Worm (Caenorhabditis elegans) whole organism, L3 larva: Measurements from ENCODE around the gene cyp-34A7.

Experiments used
- R02D3.7 ChIP-seq: fragments of 150-350 bp; optimal IDR thresholded peaks from 2 replicates; lab custom pipeline; 2014; ENCODE audit warnings: missing biosample characterization, missing genetic modification characterization
- ama-1 ChIP-seq: fragments of 150-350 bp; optimal IDR thresholded peaks from 2 replicates; lab custom pipeline; 2018
- ceh-16 ChIP-seq: sonication (generic microtip); optimal IDR thresholded peaks from 2 replicates; lab custom pipeline; 2017; ENCODE audit warnings: missing biosample characterization, missing genetic modification characterization
- ceh-28 ChIP-seq: fragments of 150-350 bp; optimal IDR thresholded peaks from 2 replicates; lab custom pipeline; 2014; ENCODE audit warnings: missing biosample characterization, missing genetic modification reagents, missing genetic modification characterization
- ceh-9 ChIP-seq: sonication (generic microtip); optimal IDR thresholded peaks from 2 replicates; lab custom pipeline; 2018; ENCODE audit warnings: missing biosample characterization, missing genetic modification characterization
- daf-12 ChIP-seq: fragments of 150-350 bp; optimal IDR thresholded peaks from 2 replicates; lab custom pipeline; 2014; ENCODE audit warnings: missing biosample characterization, missing genetic modification reagents, missing genetic modification characterization
- egl-5 ChIP-seq: fragments of 150-350 bp; optimal IDR thresholded peaks from 2 replicates; lab custom pipeline; 2017; ENCODE audit warnings: missing biosample characterization, missing genetic modification reagents, missing genetic modification characterization, inconsistent platforms
- elt-1 ChIP-seq: fragments of 150-350 bp; optimal IDR thresholded peaks from 2 replicates; lab custom pipeline; 2014; ENCODE audit warnings: missing biosample characterization, missing genetic modification characterization
- elt-3 ChIP-seq, 3 experiments: fragments of 150-350 bp in 1 of 3; sonication (generic microtip) in 2 of 3; optimal IDR thresholded peaks; 2 replicates in 2 of 3; 4 replicates in 1 of 3; lab custom pipeline; 2014 to 2017; ENCODE audit warnings: missing biosample characterization in 3 of 3, missing genetic modification characterization in 3 of 3
- eor-1 ChIP-seq, 2 experiments: fragments of 150-350 bp; optimal IDR thresholded peaks; 2 replicates each; lab custom pipeline; 2014 to 2018; ENCODE audit warnings: missing biosample characterization in 2 of 2, missing genetic modification characterization in 2 of 2
- fkh-2 ChIP-seq: fragments of 150-350 bp; optimal IDR thresholded peaks from 2 replicates; lab custom pipeline; 2014; ENCODE audit warnings: missing biosample characterization, missing genetic modification reagents, missing genetic modification characterization
- fos-1 ChIP-seq: fragments of 150-350 bp; optimal IDR thresholded peaks from 2 replicates; lab custom pipeline; 2014; ENCODE audit warnings: missing biosample characterization, missing genetic modification characterization
- hmg-11 ChIP-seq: sonication (generic microtip); optimal IDR thresholded peaks from 2 replicates; lab custom pipeline; 2016; ENCODE audit warnings: missing genetic modification characterization, missing compliant biosample characterization
- lin-39 ChIP-seq: fragments of 150-350 bp; optimal IDR thresholded peaks from 2 replicates; lab custom pipeline; 2018; ENCODE audit warnings: missing biosample characterization, missing genetic modification reagents, missing genetic modification characterization
- mml-1 ChIP-seq: fragments of 150-350 bp; sonication (generic microtip); optimal IDR thresholded peaks from 3 replicates; lab custom pipeline; 2014; ENCODE audit warnings: missing biosample characterization, missing genetic modification characterization
- nfya-1 ChIP-seq: sonication (generic microtip); optimal IDR thresholded peaks from 2 replicates; lab custom pipeline; 2017; ENCODE audit warnings: missing genetic modification characterization, mild to moderate bottlenecking, missing compliant biosample characterization, antibody characterized with exemption, moderate library complexity; ENCODE audit not compliant: insufficient read depth
- nhr-11 ChIP-seq: fragments of 150-350 bp; optimal IDR thresholded peaks from 2 replicates; lab custom pipeline; 2014; ENCODE audit warnings: missing biosample characterization, missing genetic modification characterization
- nhr-23 ChIP-seq: fragments of 150-350 bp; optimal IDR thresholded peaks from 2 replicates; lab custom pipeline; 2014; ENCODE audit warnings: missing biosample characterization, missing genetic modification reagents, missing genetic modification characterization
- nhr-237 ChIP-seq: fragments of 150-350 bp; optimal IDR thresholded peaks from 2 replicates; lab custom pipeline; 2014; ENCODE audit warnings: missing biosample characterization, missing genetic modification characterization
- nhr-25 ChIP-seq: sonication (generic microtip); optimal IDR thresholded peaks from 2 replicates; lab custom pipeline; 2017; ENCODE audit warnings: missing biosample characterization, missing genetic modification characterization
- nhr-28 ChIP-seq: fragments of 150-350 bp; optimal IDR thresholded peaks from 2 replicates; lab custom pipeline; 2014; ENCODE audit warnings: missing biosample characterization, missing genetic modification characterization
- nhr-43 ChIP-seq: sonication (generic microtip); optimal IDR thresholded peaks from 2 replicates; lab custom pipeline; 2016; ENCODE audit warnings: mild to moderate bottlenecking, missing genetic modification characterization, missing compliant biosample characterization; ENCODE audit not compliant: poor library complexity, severe bottlenecking
- nhr-67 ChIP-seq: fragments of 150-350 bp; optimal IDR thresholded peaks from 2 replicates; lab custom pipeline; 2014; ENCODE audit warnings: missing biosample characterization, missing genetic modification characterization
- nhr-77 ChIP-seq: fragments of 150-350 bp; optimal IDR thresholded peaks from 2 replicates; lab custom pipeline; 2014; ENCODE audit warnings: missing biosample characterization, missing genetic modification characterization
- pha-4 ChIP-seq: fragments of 150-350 bp; optimal IDR thresholded peaks from 2 replicates; lab custom pipeline; 2014; ENCODE audit warnings: missing biosample characterization, missing genetic modification reagents, missing genetic modification characterization
- pqm-1 ChIP-seq: fragments of 150-350 bp; optimal IDR thresholded peaks from 2 replicates; lab custom pipeline; 2017; ENCODE audit warnings: missing biosample characterization, missing genetic modification characterization, inconsistent platforms
- sea-2 ChIP-seq: fragments of 150-350 bp; sonication (generic microtip); optimal IDR thresholded peaks from 4 replicates; lab custom pipeline; 2014; ENCODE audit warnings: missing biosample characterization, missing genetic modification reagents, missing genetic modification characterization
- skn-1 ChIP-seq: fragments of 150-350 bp; optimal IDR thresholded peaks from 2 replicates; lab custom pipeline; 2014; ENCODE audit warnings: missing biosample characterization, missing genetic modification characterization
- snpc-4 ChIP-seq: fragments of 150-350 bp; optimal IDR thresholded peaks from 2 replicates; lab custom pipeline; 2014; ENCODE audit warnings: missing biosample characterization, missing genetic modification characterization
- tbx-2 ChIP-seq: sonication (generic microtip); optimal IDR thresholded peaks from 2 replicates; lab custom pipeline; 2016; ENCODE audit warnings: mild to moderate bottlenecking, missing genetic modification characterization, missing compliant biosample characterization
- unc-39 ChIP-seq: sonication (generic microtip); optimal IDR thresholded peaks from 4 replicates; lab custom pipeline; 2017; ENCODE audit warnings: missing biosample characterization, missing genetic modification characterization
- ztf-11 ChIP-seq: fragments of 150-350 bp; optimal IDR thresholded peaks from 2 replicates; lab custom pipeline; 2014; ENCODE audit warnings: missing biosample characterization, missing genetic modification characterization
- ztf-4 ChIP-seq: fragments of 150-350 bp; optimal IDR thresholded peaks from 2 replicates; lab custom pipeline; 2014; ENCODE audit warnings: missing biosample characterization, missing genetic modification characterization

The cyp-34A7 gene

DNA sequence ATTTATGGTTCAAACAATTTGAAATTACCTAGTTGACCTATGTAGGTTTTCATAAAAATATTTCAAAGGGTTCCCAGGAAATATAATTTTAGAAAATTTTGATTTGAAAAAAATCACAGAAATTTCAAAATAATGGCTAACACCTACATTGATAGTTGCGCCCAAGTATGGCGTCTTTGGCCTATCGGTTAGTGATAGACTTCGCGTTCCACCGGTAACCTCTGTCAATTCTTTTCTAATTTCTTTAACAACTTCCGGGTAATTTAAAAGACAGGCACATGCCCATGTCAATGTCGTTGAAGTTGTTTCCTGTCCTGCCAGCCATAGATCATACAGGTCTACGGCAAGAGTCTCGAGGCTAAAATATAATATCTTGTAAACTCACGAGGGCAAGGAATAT lies 5.3 kb upstream of the cyp-34A7 start:
- no peak for TF ChIP-seq ztf-4 (tag; lab: Kevin White, UChicago)
- TF ChIP-seq nhr-28 (tag; lab: Kevin White, UChicago) = no peak
- TF ChIP-seq eor-1 (tag; optimal IDR thresholded peaks at IDR 0.05; lab: Kevin White, UChicago) = no peak
- no peak for TF ChIP-seq tbx-2 (tag; lab: Kevin White, UChicago)
- TF ChIP-seq daf-12 (tag; lab: Kevin White, UChicago) = no peak
- TF ChIP-seq nhr-77 (tag; lab: Kevin White, UChicago) = no peak
- no peak for TF ChIP-seq pqm-1 (tag; lab: Kevin White, UChicago)
- no peak for TF ChIP-seq nhr-23 (tag; lab: Kevin White, UChicago)
- TF ChIP-seq R02D3.7 (tag; lab: Kevin White, UChicago) = no peak

ce11 chrV:3967762-3968161 lies 4.1 kb upstream of the cyp-34A7 start, which contains the start of gene cyp-34A8:
TSS of gene cyp-34A8 (minus strand) at chrV:3967823.
- TF ChIP-seq nhr-77 (tag; lab: Kevin White, UChicago) (no peak), nfya-1 (tag; lab: Kevin White, UChicago) (peak; percentile 1), nhr-43 (tag; lab: Kevin White, UChicago) (peak; percentile 9)

- TF ChIP-seq nhr-237 (tag; lab: Kevin White, UChicago) (no peak), ceh-16 (tag; lab: Kevin White, UChicago) (no peak), nhr-25 (tag; lab: Kevin White, UChicago) (no peak), nhr-28 (tag; lab: Kevin White, UChicago) (no peak), ceh-9 (tag; lab: Kevin White, UChicago) (no peak), ztf-4 (tag; lab: Kevin White, UChicago) (no peak), pha-4 (tag; lab: Kevin White, UChicago) (peak; percentile 17), tbx-2 (tag; lab: Kevin White, UChicago) (no peak)
Measured at ce11 chrV:3961235-3961634, 2.4 kb downstream of the cyp-34A7 start, which contains the start of gene cyp-34A6. TSS of gene cyp-34A6 (minus strand) at chrV:3961335.

ce11 chrV:3957608-3958007 lies 6.0 kb downstream of the cyp-34A7 start, which contains the start of gene cyp-34A5:
TSS of gene cyp-34A5 (minus strand) at chrV:3957708.
- TF ChIP-seq egl-5 (tag; lab: Kevin White, UChicago) (no peak), snpc-4 (tag; lab: Kevin White, UChicago) (no peak), ama-1 (lab: Kevin White, UChicago) (no peak)
- TF ChIP-seq, all 47 proteins: peak for 0

ce11 chrV:3953739-3954138 lies 9.9 kb downstream of the cyp-34A7 start, which contains the start of gene str-247:
TSS of gene str-247 (plus strand) at chrV:3954039.
- TF ChIP-seq daf-12 (tag; lab: Kevin White, UChicago) (no peak), nhr-11 (no peak), nhr-25 (tag; lab: Kevin White, UChicago) (no peak), elt-3 (tag; optimal IDR thresholded peaks at IDR 0.05; lab: Kevin White, UChicago) (no peak), tbx-2 (tag; lab: Kevin White, UChicago) (no peak), egl-5 (tag; lab: Kevin White, UChicago) (no peak), R02D3.7 (tag; lab: Kevin White, UChicago) (no peak), sea-2 (no peak), lin-39 (tag; lab: Kevin White, UChicago) (no peak), nhr-28 (tag; lab: Kevin White, UChicago) (no peak), nhr-23 (tag; lab: Kevin White, UChicago) (no peak), ztf-11 (no peak), eor-1 (tag; optimal IDR thresholded peaks at IDR 0.05; lab: Kevin White, UChicago) (no peak), skn-1 (no peak), mml-1 (tag; lab: Kevin White, UChicago) (no peak), elt-1 (tag; lab: Kevin White, UChicago) (no peak), nhr-67 (tag; lab: Kevin White, UChicago) (no peak), unc-39 (tag; lab: Kevin White, UChicago) (no peak), fkh-2 (tag; lab: Kevin White, UChicago) (no peak), pha-4 (tag; lab: Kevin White, UChicago) (no peak)

ce11 chrV:3949723-3950122 lies 13.9 kb downstream of the cyp-34A7 start, which contains the start of gene dach-1:
TSS of gene dach-1 (plus strand) at chrV:3950023.
- TF ChIP-seq hmg-11 (tag; lab: Kevin White, UChicago) (no peak), nhr-43 (tag; lab: Kevin White, UChicago) (no peak), nhr-11 (no peak), elt-3 (tag; optimal IDR thresholded peaks at IDR 0.05; lab: Kevin White, UChicago) (no peak), sea-2 (no peak), fos-1 (tag; lab: Kevin White, UChicago) (no peak), ceh-9 (tag; lab: Kevin White, UChicago) (no peak), elt-1 (tag; lab: Kevin White, UChicago) (no peak), ceh-28 (tag; lab: Kevin White, UChicago) (no peak), fkh-2 (tag; lab: Kevin White, UChicago) (no peak), ztf-4 (tag; lab: Kevin White, UChicago) (no peak), pha-4 (tag; lab: Kevin White, UChicago) (no peak)
